Fruit fly (Drosophila melanogaster) whole organism, embryonic: ENCODE results near the gene Vha36-3.

Experiments
- Ada2b ChIP-seq: fragments of 200-800 bp; sonication (Bioruptor generic); IDR thresholded peaks from 2 replicates; pipeline ENCODE4 v1.3.6; 2022; ENCODE audit warnings: missing biosample characterization, missing genetic modification characterization
- Adf1 ChIP-seq: fragments of 200-800 bp; sonication (Bioruptor generic); IDR thresholded peaks from 2 replicates; pipeline ENCODE4 v1.3.6; 2022; ENCODE audit warnings: missing biosample characterization, missing genetic modification characterization
- Bteb2 ChIP-seq: fragments of 200-800 bp; sonication (Bioruptor generic); optimal IDR thresholded peaks from 2 replicates; lab custom pipeline; 2016; ENCODE audit warnings: missing biosample characterization, missing genetic modification characterization
- C15 ChIP-seq: fragments of 200-800 bp; sonication (Bioruptor generic); IDR thresholded peaks from 3 replicates; pipeline ENCODE4 v1.3.6; 2022; ENCODE audit warnings: missing biosample characterization, missing genetic modification characterization
- CG10274 ChIP-seq: fragments of 200-800 bp; sonication (Bioruptor generic); optimal IDR thresholded peaks from 3 replicates; lab custom pipeline; 2017; ENCODE audit warnings: missing biosample characterization, mild to moderate bottlenecking, missing genetic modification characterization
- CG10543 ChIP-seq: fragments of 200-800 bp; sonication (Bioruptor generic); optimal IDR thresholded peaks from 3 replicates; lab custom pipeline; 2017; ENCODE audit warnings: missing biosample characterization, mild to moderate bottlenecking, missing genetic modification characterization, moderate library complexity
- CG12104 ChIP-seq: fragments of 200-800 bp; sonication (Bioruptor generic); optimal IDR thresholded peaks from 3 replicates; lab custom pipeline; 2016; ENCODE audit warnings: missing biosample characterization, missing genetic modification characterization
- CG13287 ChIP-seq: fragments of 200-800 bp; sonication (Bioruptor generic); IDR thresholded peaks from 2 replicates; pipeline ENCODE4 v1.3.6; 2022; ENCODE audit warnings: missing biosample characterization, missing genetic modification characterization; ENCODE audit not compliant: partially characterized antibody
- CG13894 ChIP-seq: fragments of 200-800 bp; sonication (Bioruptor generic); optimal IDR thresholded peaks from 3 replicates; lab custom pipeline; 2018; ENCODE audit warnings: missing biosample characterization, mild to moderate bottlenecking, missing genetic modification characterization, moderate library complexity
- CG14965 ChIP-seq: fragments of 200-800 bp; sonication (Bioruptor generic); optimal IDR thresholded peaks from 2 replicates; lab custom pipeline; 2016; ENCODE audit warnings: missing biosample characterization, missing genetic modification characterization, borderline replicate concordance
- CG17328 ChIP-seq: fragments of 200-800 bp; sonication (Bioruptor generic); IDR thresholded peaks from 2 replicates; pipeline ENCODE4 v1.3.6; 2022; ENCODE audit warnings: missing biosample characterization, missing genetic modification characterization
- CG2678 ChIP-seq: fragments of 200-800 bp; sonication (Bioruptor generic); optimal IDR thresholded peaks from 3 replicates; lab custom pipeline; 2019; ENCODE audit warnings: missing biosample characterization, mild to moderate bottlenecking, missing genetic modification characterization, moderate library complexity
- CG34224 ChIP-seq: fragments of 200-800 bp; sonication (Bioruptor generic); IDR thresholded peaks from 3 replicates; pipeline ENCODE4 v1.3.6; 2022; ENCODE audit warnings: missing biosample characterization, missing genetic modification characterization; ENCODE audit not compliant: partially characterized antibody
- CG4730 ChIP-seq: fragments of 200-800 bp; sonication (Bioruptor generic); IDR thresholded peaks from 2 replicates; pipeline ENCODE4 v1.3.6; 2022; ENCODE audit warnings: missing biosample characterization, missing genetic modification characterization
- CG7271 ChIP-seq: fragments of 200-800 bp; sonication (Bioruptor generic); optimal IDR thresholded peaks from 2 replicates; lab custom pipeline; 2018; ENCODE audit warnings: missing biosample characterization, mild to moderate bottlenecking, missing genetic modification characterization, moderate library complexity
- CG7928 ChIP-seq: fragments of 200-800 bp; sonication (Bioruptor generic); optimal IDR thresholded peaks from 2 replicates; lab custom pipeline; 2017; ENCODE audit warnings: missing biosample characterization, mild to moderate bottlenecking, missing genetic modification characterization
- CG8478 ChIP-seq: fragments of >200 bp; optimal IDR thresholded peaks from 2 replicates; lab custom pipeline; 2018
- CG9876 ChIP-seq: fragments of 200-800 bp; sonication (Bioruptor generic); optimal IDR thresholded peaks from 2 replicates; lab custom pipeline; 2016; ENCODE audit warnings: missing biosample characterization, missing genetic modification characterization
- ERR ChIP-seq: fragments of 200-800 bp; sonication (Bioruptor generic); optimal IDR thresholded peaks from 2 replicates; lab custom pipeline; 2016; ENCODE audit warnings: missing biosample characterization, missing genetic modification characterization
- GATAe ChIP-seq: fragments of 200-800 bp; sonication (Bioruptor generic); conservative IDR thresholded peaks from 2 replicates; pipeline ENCODE4 v1.3.6; 2022; ENCODE audit warnings: missing biosample characterization, missing genetic modification characterization
- HLH54F ChIP-seq: fragments of 200-800 bp; sonication (Bioruptor generic); optimal IDR thresholded peaks from 3 replicates; lab custom pipeline; 2016; ENCODE audit warnings: missing biosample characterization, missing genetic modification characterization
- Hey ChIP-seq: fragments of 200-800 bp; sonication (Bioruptor generic); optimal IDR thresholded peaks from 3 replicates; lab custom pipeline; 2018; ENCODE audit warnings: missing biosample characterization, mild to moderate bottlenecking, missing genetic modification characterization
- Neu2 ChIP-seq: fragments of 200-800 bp; sonication (Bioruptor generic); optimal IDR thresholded peaks from 3 replicates; lab custom pipeline; 2016; ENCODE audit warnings: missing biosample characterization, missing genetic modification characterization, borderline replicate concordance
- Sox100B ChIP-seq: fragments of 200-800 bp; sonication (Bioruptor generic); optimal IDR thresholded peaks from 3 replicates; lab custom pipeline; 2018; ENCODE audit warnings: missing biosample characterization, mild to moderate bottlenecking, missing genetic modification characterization
- Sry-β ChIP-seq: fragments of 200-800 bp; sonication (Bioruptor generic); optimal IDR thresholded peaks from 2 replicates; lab custom pipeline; 2018; ENCODE audit warnings: missing biosample characterization, mild to moderate bottlenecking, missing genetic modification characterization, moderate library complexity
- abd-A ChIP-seq: fragments of 200-800 bp; sonication (Bioruptor generic); optimal IDR thresholded peaks from 3 replicates; lab custom pipeline; 2019; ENCODE audit warnings: missing biosample characterization, mild to moderate bottlenecking, missing genetic modification characterization, moderate library complexity
- ash1 ChIP-seq: fragments of 200-800 bp; sonication (Bioruptor generic); optimal IDR thresholded peaks from 2 replicates; lab custom pipeline; 2018; ENCODE audit warnings: missing biosample characterization, mild to moderate bottlenecking, missing genetic modification characterization
- cg ChIP-seq: fragments of 200-800 bp; sonication (Bioruptor generic); optimal IDR thresholded peaks from 3 replicates; lab custom pipeline; 2019; ENCODE audit warnings: missing biosample characterization, mild to moderate bottlenecking, missing genetic modification characterization, moderate library complexity
- chif ChIP-seq, 2 experiments: fragments of 200-800 bp; sonication (Bioruptor generic); optimal IDR thresholded peaks; 3 replicates each; lab custom pipeline; 2016; ENCODE audit warnings: missing biosample characterization in 2 of 2, missing genetic modification characterization in 2 of 2
- chinmo ChIP-seq: fragments of 200-800 bp; sonication (Bioruptor generic); IDR thresholded peaks from 4 replicates; pipeline ENCODE4 v1.3.6; 2022; ENCODE audit warnings: missing biosample characterization, missing genetic modification characterization; ENCODE audit not compliant: partially characterized antibody
- crol ChIP-seq: fragments of 200-800 bp; sonication (Bioruptor generic); IDR thresholded peaks from 2 replicates; pipeline ENCODE4 v1.3.6; 2022; ENCODE audit warnings: missing biosample characterization, missing genetic modification characterization
- cwo ChIP-seq: fragments of 200-800 bp; sonication (Bioruptor generic); optimal IDR thresholded peaks from 3 replicates; lab custom pipeline; 2017; ENCODE audit warnings: missing biosample characterization, missing genetic modification characterization, mild to moderate bottlenecking, moderate library complexity, missing genetic modification reagents
- ems ChIP-seq: fragments of 200-800 bp; sonication (Bioruptor generic); optimal IDR thresholded peaks from 3 replicates; lab custom pipeline; 2016; ENCODE audit warnings: missing biosample characterization, missing genetic modification characterization
- grn ChIP-seq: fragments of 200-800 bp; sonication (Bioruptor generic); optimal IDR thresholded peaks from 3 replicates; lab custom pipeline; 2017; ENCODE audit warnings: missing biosample characterization, missing genetic modification characterization
- gsb ChIP-seq: fragments of 200-800 bp; sonication (Bioruptor generic); IDR thresholded peaks from 2 replicates; pipeline ENCODE4 v1.3.6; 2022; ENCODE audit warnings: missing biosample characterization, missing genetic modification characterization
- kay ChIP-seq: fragments of 200-800 bp; sonication (Bioruptor generic); optimal IDR thresholded peaks from 2 replicates; lab custom pipeline; 2016; ENCODE audit warnings: missing biosample characterization, missing genetic modification characterization
- maf-S ChIP-seq: fragments of 200-800 bp; sonication (Bioruptor generic); optimal IDR thresholded peaks from 2 replicates; lab custom pipeline; 2016; ENCODE audit warnings: missing biosample characterization, missing genetic modification characterization
- mirr ChIP-seq: fragments of 200-800 bp; sonication (Bioruptor generic); optimal IDR thresholded peaks from 3 replicates; lab custom pipeline; 2018; ENCODE audit warnings: missing biosample characterization, mild to moderate bottlenecking, missing genetic modification characterization
- mld ChIP-seq: fragments of 200-800 bp; sonication (Bioruptor generic); IDR thresholded peaks from 3 replicates; pipeline ENCODE4 v1.3.6; 2022; ENCODE audit warnings: missing biosample characterization, missing genetic modification characterization; ENCODE audit not compliant: partially characterized antibody
- onecut ChIP-seq: fragments of 200-800 bp; sonication (Bioruptor generic); IDR thresholded peaks from 2 replicates; pipeline ENCODE4 v1.3.6; 2022; ENCODE audit warnings: missing biosample characterization, missing genetic modification characterization
- pan ChIP-seq, 4 experiments: fragments of >200 bp in 3 of 4; fragments of 200-800 bp in 1 of 4; sonication (Bioruptor generic) in 1 of 4; optimal IDR thresholded peaks in 3 of 4; IDR thresholded peaks in 1 of 4; 2 replicates each; pipeline versions ENCODE4 v1.3.6 to Lab custom; 2017 to 2022; ENCODE audit warnings: missing biosample characterization in 2 of 4, missing genetic modification characterization in 2 of 4, mixed read lengths in 1 of 4
- phol ChIP-seq: fragments of 200-800 bp; sonication (Bioruptor generic); optimal IDR thresholded peaks from 3 replicates; lab custom pipeline; 2018; ENCODE audit warnings: missing biosample characterization, mild to moderate bottlenecking, missing genetic modification characterization, moderate library complexity
- ranshi ChIP-seq: fragments of 200-800 bp; sonication (Bioruptor generic); IDR thresholded peaks from 2 replicates; pipeline ENCODE4 v1.3.6; 2022; ENCODE audit warnings: missing biosample characterization, missing genetic modification characterization
- repo ChIP-seq: fragments of 200-800 bp; sonication (Bioruptor generic); optimal IDR thresholded peaks from 2 replicates; lab custom pipeline; 2016; ENCODE audit warnings: missing biosample characterization, missing genetic modification characterization
- sens-2 ChIP-seq: fragments of 200-800 bp; sonication (Bioruptor generic); IDR thresholded peaks from 2 replicates; pipeline ENCODE4 v1.3.6; 2022; ENCODE audit warnings: missing biosample characterization, missing genetic modification characterization
- shn ChIP-seq: fragments of 200-800 bp; sonication (Bioruptor generic); optimal IDR thresholded peaks from 3 replicates; lab custom pipeline; 2016; ENCODE audit warnings: missing biosample characterization, missing genetic modification characterization
- vfl ChIP-seq: fragments of 200-800 bp; sonication (Bioruptor generic); optimal IDR thresholded peaks from 2 replicates; lab custom pipeline; 2016; ENCODE audit warnings: missing biosample characterization, missing genetic modification characterization
- wdn ChIP-seq: fragments of 200-800 bp; sonication (Bioruptor generic); IDR thresholded peaks from 2 replicates; pipeline ENCODE4 v1.3.6; 2022; ENCODE audit warnings: missing biosample characterization, missing genetic modification characterization

Gene Vha36-3

dm6 chrX:2590607-2591006, 10.2 kb upstream of the Vha36-3 start (continued):
- TF ChIP-seq phol (tag; lab: Kevin White, UChicago) (no peak), repo (GFP tag; lab: Kevin White, UChicago) (no peak), Sry-β (GFP tag; lab: Kevin White, UChicago) (no peak), CG12104 (GFP tag; lab: Kevin White, UChicago) (no peak), Adf1 (GFP tag; lab: Robert Waterston, UW) (peak; percentile 52; the same call in 1 of the 2 replicates), CG8478 (lab: Kevin White, UChicago) (no peak), C15 (GFP tag; lab: Robert Waterston, UW) (no peak), CG34224 (GFP tag; lab: Robert Waterston, UW) (no peak), abd-A (tag; lab: Kevin White, UChicago) (no peak), cg (GFP tag; lab: Kevin White, UChicago) (peak; percentile 4), grn (GFP tag; lab: Kevin White, UChicago) (peak; percentile 54), mirr (GFP tag; lab: Kevin White, UChicago) (peak; percentile 39), Hey (peak; percentile 85), ERR (GFP tag; lab: Kevin White, UChicago) (no peak), Bteb2 (GFP tag; lab: Kevin White, UChicago) (no peak), GATAe (GFP tag; lab: Robert Waterston, UW) (peak; percentile 50; the same call in 1 of the 2 replicates), chinmo (GFP tag; lab: Robert Waterston, UW) (no peak), mld (no peak)

- peak; percentile 37 for TF ChIP-seq Neu2
- peak; percentile 61 for TF ChIP-seq ash1
- peak; percentile 69 for TF ChIP-seq sens-2 (GFP tag; lab: Robert Waterston, UW)
- peak; percentile 88 for TF ChIP-seq CG4730 (GFP tag; lab: Robert Waterston, UW)
- peak; percentile 90 for TF ChIP-seq CG17328
- TF ChIP-seq CG10543, result peak; percentile 16
- peak; percentile 91 for TF ChIP-seq maf-S (GFP tag; lab: Kevin White, UChicago)
- peak; percentile 81 for TF ChIP-seq CG10274
- peak; percentile 92 for TF ChIP-seq gsb
- TF ChIP-seq CG2678 (tag; lab: Kevin White, UChicago), result peak; percentile 91
- TF ChIP-seq HLH54F (GFP tag; lab: Kevin White, UChicago), result peak; percentile 97
- peak; percentile 85 to 93 for TF ChIP-seq chif (GFP tag; optimal IDR thresholded peaks at IDR 0.05; lab: Kevin White, UChicago)
- peak; percentile 93 for TF ChIP-seq CG9876 (GFP tag; lab: Kevin White, UChicago)
- peak; percentile 94 for TF ChIP-seq wdn
- TF ChIP-seq Ada2b (GFP tag; lab: Robert Waterston, UW), result peak; percentile 94
- peak; percentile 93 for TF ChIP-seq cwo (GFP tag; lab: Kevin White, UChicago)
- TF ChIP-seq shn (GFP tag; lab: Kevin White, UChicago), result peak; percentile 95
- peak; percentile 60 for TF ChIP-seq CG7928 (GFP tag; lab: Kevin White, UChicago)
- TF ChIP-seq ems (GFP tag; lab: Kevin White, UChicago), result peak; percentile 91
- TF ChIP-seq ranshi, result peak; percentile 93
- peak; percentile 89 for TF ChIP-seq CG13894
- TF ChIP-seq CG14965 (GFP tag; lab: Kevin White, UChicago), result peak; percentile 65
- peak; percentile 70; the same call in 2 of the 3 replicates for TF ChIP-seq C15 (GFP tag; lab: Robert Waterston, UW)
- no peak for TF ChIP-seq crol
- TF ChIP-seq kay, result peak; percentile 84
- TF ChIP-seq CG7271 (tag; lab: Kevin White, UChicago), result no peak
- TF ChIP-seq Sox100B, result peak; percentile 64
- TF ChIP-seq onecut (GFP tag; lab: Robert Waterston, UW), result peak; percentile 74
- TF ChIP-seq CG13287 (GFP tag; lab: Robert Waterston, UW), result no peak
- TF ChIP-seq vfl (GFP tag; lab: Kevin White, UChicago), result peak; percentile 95
- no peak for TF ChIP-seq pan (optimal IDR thresholded peaks at IDR 0.05; lab: Kevin White, UChicago)
- peak in 1 of 2 experiments; percentile 94 for TF ChIP-seq pan (GFP tag; optimal IDR thresholded peaks at IDR 0.05 in 1 of 2, IDR thresholded peaks at IDR 0.05 in 1 of 2)
These were observed 9.2 kb upstream of the Vha36-3 start for dm6 chrX:2589446-2590038.
